Fruit fly (Drosophila melanogaster) whole organism, embryonic: Measurements from ENCODE around the gene CG13893.

Experiments used
- C15 ChIP-seq: fragments of 200-800 bp; sonication (Bioruptor generic); IDR thresholded peaks from 3 replicates; pipeline ENCODE4 v1.3.6; 2022; ENCODE audit warnings: missing biosample characterization, missing genetic modification characterization
- CG10366 ChIP-seq: fragments of 200-800 bp; sonication (Bioruptor generic); IDR thresholded peaks from 2 replicates; pipeline ENCODE4 v1.3.6; 2022; ENCODE audit warnings: missing biosample characterization, missing genetic modification characterization
- CG14441 ChIP-seq: fragments of 200-800 bp; sonication (Bioruptor generic); IDR thresholded peaks from 2 replicates; pipeline ENCODE4 v1.3.6; 2022; ENCODE audit warnings: missing biosample characterization, missing genetic modification characterization
- CG15696 ChIP-seq: fragments of 200-800 bp; sonication (Bioruptor generic); optimal IDR thresholded peaks from 2 replicates; lab custom pipeline; 2019; ENCODE audit warnings: missing biosample characterization, mild to moderate bottlenecking, missing genetic modification characterization, moderate library complexity
- CG16815 ChIP-seq: fragments of 200-800 bp; sonication (Bioruptor generic); optimal IDR thresholded peaks from 3 replicates; lab custom pipeline; 2017; ENCODE audit warnings: missing biosample characterization, mild to moderate bottlenecking, missing genetic modification characterization
- CG17612 ChIP-seq: fragments of 200-800 bp; sonication (Bioruptor generic); IDR thresholded peaks from 2 replicates; pipeline ENCODE4 v1.3.6; 2022; ENCODE audit warnings: missing biosample characterization, missing genetic modification characterization
- CG30403 ChIP-seq: fragments of 200-800 bp; sonication (Bioruptor generic); optimal IDR thresholded peaks from 3 replicates; lab custom pipeline; 2016; ENCODE audit warnings: missing biosample characterization, missing genetic modification characterization
- CG34376 ChIP-seq: fragments of 200-800 bp; sonication (Bioruptor generic); optimal IDR thresholded peaks from 2 replicates; lab custom pipeline; 2018; ENCODE audit warnings: missing biosample characterization, mild to moderate bottlenecking, missing genetic modification characterization
- CG3995 ChIP-seq: fragments of 200-800 bp; sonication (Bioruptor generic); optimal IDR thresholded peaks from 3 replicates; lab custom pipeline; 2016; ENCODE audit warnings: missing biosample characterization, missing genetic modification characterization
- CG7556 ChIP-seq: fragments of 200-800 bp; sonication (Bioruptor generic); optimal IDR thresholded peaks from 2 replicates; lab custom pipeline; 2017; ENCODE audit warnings: missing biosample characterization, mild to moderate bottlenecking, missing genetic modification characterization
- CG7786 ChIP-seq: fragments of 200-800 bp; sonication (Bioruptor generic); optimal IDR thresholded peaks from 2 replicates; lab custom pipeline; 2016; ENCODE audit warnings: missing biosample characterization, missing genetic modification characterization
- CG8281 ChIP-seq: fragments of 200-800 bp; sonication (Bioruptor generic); optimal IDR thresholded peaks from 2 replicates; lab custom pipeline; 2018; ENCODE audit warnings: missing biosample characterization, mild to moderate bottlenecking, missing genetic modification characterization, moderate library complexity
- CG8290 ChIP-seq, 3 experiments: fragments of 200-800 bp; sonication (Bioruptor generic); optimal IDR thresholded peaks; 2 replicates each; lab custom pipeline; 2016 to 2019; ENCODE audit warnings: missing biosample characterization in 3 of 3, missing genetic modification characterization in 3 of 3, mild to moderate bottlenecking in 2 of 3, moderate library complexity in 1 of 3
- CG8765 ChIP-seq: fragments of 200-800 bp; sonication (Bioruptor generic); IDR thresholded peaks from 2 replicates; pipeline ENCODE4 v1.3.6; 2022; ENCODE audit warnings: missing biosample characterization, missing genetic modification characterization
- CG8924 ChIP-seq: fragments of 200-800 bp; optimal IDR thresholded peaks from 3 replicates; lab custom pipeline; 2019; ENCODE audit warnings: missing biosample characterization, mild to moderate bottlenecking, missing genetic modification characterization, moderate library complexity
- CG9817 ChIP-seq: fragments of 200-800 bp; sonication (Bioruptor generic); optimal IDR thresholded peaks from 2 replicates; lab custom pipeline; 2018; ENCODE audit warnings: missing biosample characterization, mild to moderate bottlenecking, missing genetic modification characterization, moderate library complexity
- CHES-1-like ChIP-seq: fragments of 200-800 bp; sonication (Bioruptor generic); optimal IDR thresholded peaks from 2 replicates; lab custom pipeline; 2016; ENCODE audit warnings: missing biosample characterization, missing genetic modification characterization
- Deaf1 ChIP-seq: fragments of 200-800 bp; optimal IDR thresholded peaks from 3 replicates; lab custom pipeline; 2019; ENCODE audit warnings: missing biosample characterization, mild to moderate bottlenecking, missing genetic modification characterization, moderate library complexity
- Ets65A ChIP-seq: fragments of 200-800 bp; sonication (Bioruptor generic); peaks from one replicate; lab custom pipeline; 2016; ENCODE audit warnings: missing biosample characterization, missing genetic modification characterization
- Fer1 ChIP-seq: fragments of 200-800 bp; sonication (Bioruptor generic); optimal IDR thresholded peaks from 2 replicates; lab custom pipeline; 2017; ENCODE audit warnings: missing biosample characterization, mild to moderate bottlenecking, missing genetic modification characterization
- HmgZ ChIP-seq: fragments of 200-800 bp; sonication (Bioruptor generic); optimal IDR thresholded peaks from 2 replicates; lab custom pipeline; 2018; ENCODE audit warnings: missing biosample characterization, mild to moderate bottlenecking, missing genetic modification characterization
- Hr3 ChIP-seq: fragments of 200-800 bp; sonication (Bioruptor generic); optimal IDR thresholded peaks from 3 replicates; lab custom pipeline; 2016; ENCODE audit warnings: missing biosample characterization, missing genetic modification characterization
- Lhr ChIP-seq: fragments of 200-800 bp; sonication (Bioruptor generic); optimal IDR thresholded peaks from 3 replicates; lab custom pipeline; 2017; ENCODE audit warnings: mild to moderate bottlenecking, missing biosample characterization, missing genetic modification reagents, missing genetic modification characterization
- Med ChIP-seq: fragments of 200-800 bp; sonication (Bioruptor generic); peaks from one replicate; lab custom pipeline; 2016; ENCODE audit warnings: missing biosample characterization, missing genetic modification characterization, mild to moderate bottlenecking, inconsistent platforms, moderate library complexity
- Nf-YC ChIP-seq: fragments of 200-800 bp; optimal IDR thresholded peaks from 3 replicates; lab custom pipeline; 2019; ENCODE audit warnings: missing biosample characterization, mild to moderate bottlenecking, missing genetic modification characterization, moderate library complexity
- PHDP ChIP-seq: fragments of 200-800 bp; sonication (Bioruptor generic); optimal IDR thresholded peaks from 3 replicates; lab custom pipeline; 2018; ENCODE audit warnings: missing biosample characterization, mild to moderate bottlenecking, missing genetic modification characterization, moderate library complexity
- Rfx ChIP-seq: fragments of 200-800 bp; sonication (Bioruptor generic); IDR thresholded peaks from 2 replicates; pipeline ENCODE4 v1.3.6; 2022; ENCODE audit warnings: missing biosample characterization, missing genetic modification characterization
- Sox102F ChIP-seq: fragments of 200-800 bp; sonication (Bioruptor generic); optimal IDR thresholded peaks from 2 replicates; lab custom pipeline; 2018; ENCODE audit warnings: missing biosample characterization, mild to moderate bottlenecking, missing genetic modification characterization, moderate library complexity
- Trl ChIP-seq, 3 experiments: fragments of >200 bp in 2 of 3; fragments of 200-800 bp in 1 of 3; sonication (Bioruptor generic) in 1 of 3; optimal IDR thresholded peaks; 2 replicates in 1 of 3; 3 replicates in 2 of 3; lab custom pipeline; 2016 to 2017; ENCODE audit warnings: missing biosample characterization in 1 of 3, missing genetic modification characterization in 1 of 3
- ac ChIP-seq: fragments of 200-800 bp; sonication (Bioruptor generic); optimal IDR thresholded peaks from 3 replicates; lab custom pipeline; 2017; ENCODE audit warnings: missing biosample characterization, mild to moderate bottlenecking, missing genetic modification characterization
- chinmo ChIP-seq: fragments of 200-800 bp; sonication (Bioruptor generic); IDR thresholded peaks from 4 replicates; pipeline ENCODE4 v1.3.6; 2022; ENCODE audit warnings: missing biosample characterization, missing genetic modification characterization; ENCODE audit not compliant: partially characterized antibody
- ci ChIP-seq: fragments of 200-800 bp; sonication (Bioruptor generic); IDR thresholded peaks from 3 replicates; pipeline ENCODE4 v1.3.6; 2022; ENCODE audit warnings: missing biosample characterization, missing genetic modification characterization
- dmrt99B ChIP-seq: fragments of 200-800 bp; sonication (Bioruptor generic); optimal IDR thresholded peaks from 2 replicates; lab custom pipeline; 2018; ENCODE audit warnings: missing biosample characterization, mild to moderate bottlenecking, missing genetic modification characterization, moderate library complexity
- fd96Cb ChIP-seq: fragments of 200-800 bp; sonication (Bioruptor generic); optimal IDR thresholded peaks from 2 replicates; lab custom pipeline; 2018; ENCODE audit warnings: missing biosample characterization, mild to moderate bottlenecking, missing genetic modification characterization, moderate library complexity
- gem ChIP-seq: fragments of 200-800 bp; sonication (Bioruptor generic); optimal IDR thresholded peaks from 2 replicates; lab custom pipeline; 2019; ENCODE audit warnings: missing biosample characterization, mild to moderate bottlenecking, missing genetic modification characterization, moderate library complexity
- lbe ChIP-seq: fragments of 200-800 bp; sonication (Bioruptor generic); optimal IDR thresholded peaks from 2 replicates; lab custom pipeline; 2016; ENCODE audit warnings: missing biosample characterization, mild to moderate bottlenecking, missing genetic modification characterization
- lov ChIP-seq, 2 experiments: fragments of 200-800 bp in 1 of 2; fragments of >200 bp in 1 of 2; sonication (Bioruptor generic) in 1 of 2; IDR thresholded peaks in 1 of 2; optimal IDR thresholded peaks in 1 of 2; 2 replicates in 1 of 2; 3 replicates in 1 of 2; pipeline versions ENCODE4 v1.3.6 to Lab custom; 2017 to 2022; ENCODE audit warnings: missing biosample characterization in 1 of 2, missing genetic modification characterization in 1 of 2
- org-1 ChIP-seq: fragments of 200-800 bp; sonication (Bioruptor generic); optimal IDR thresholded peaks from 2 replicates; lab custom pipeline; 2017; ENCODE audit warnings: missing biosample characterization, missing genetic modification characterization
- prd ChIP-seq, 3 experiments: fragments of >200 bp in 2 of 3; fragments of 200-800 bp in 1 of 3; sonication (Bioruptor generic) in 1 of 3; optimal IDR thresholded peaks in 2 of 3; IDR thresholded peaks in 1 of 3; 2 replicates in 2 of 3; 3 replicates in 1 of 3; pipeline versions ENCODE4 v1.3.6 to Lab custom; 2017 to 2022; ENCODE audit warnings: missing biosample characterization in 1 of 3, missing genetic modification characterization in 1 of 3
- ro ChIP-seq: fragments of 200-800 bp; sonication (Bioruptor generic); IDR thresholded peaks from 2 replicates; pipeline ENCODE4 v1.3.6; 2022; ENCODE audit warnings: missing biosample characterization, missing genetic modification characterization
- row ChIP-seq: fragments of 200-800 bp; sonication (Bioruptor generic); IDR thresholded peaks from 3 replicates; pipeline ENCODE4 v1.3.6; 2022; ENCODE audit warnings: missing biosample characterization, missing genetic modification characterization
- sd ChIP-seq: fragments of 200-800 bp; sonication (Bioruptor generic); optimal IDR thresholded peaks from 3 replicates; lab custom pipeline; 2018; ENCODE audit warnings: missing biosample characterization, mild to moderate bottlenecking, missing genetic modification characterization, moderate library complexity
- slbo ChIP-seq: fragments of 200-800 bp; sonication (Bioruptor generic); IDR thresholded peaks from 2 replicates; pipeline ENCODE4 v1.3.6; 2022; ENCODE audit warnings: missing biosample characterization, missing genetic modification characterization
- stwl ChIP-seq: fragments of 200-800 bp; sonication (Bioruptor generic); optimal IDR thresholded peaks from 3 replicates; lab custom pipeline; 2018; ENCODE audit warnings: missing biosample characterization, mild to moderate bottlenecking, missing genetic modification characterization, moderate library complexity
- unc-4 ChIP-seq: fragments of 200-800 bp; sonication (Bioruptor generic); IDR thresholded peaks from 2 replicates; pipeline ENCODE4 v1.3.6; 2022; ENCODE audit warnings: missing biosample characterization, missing genetic modification characterization; ENCODE audit not compliant: partially characterized antibody
- wor ChIP-seq: fragments of 200-800 bp; sonication (Bioruptor generic); IDR thresholded peaks from 2 replicates; pipeline ENCODE4 v1.3.6; 2022; ENCODE audit warnings: missing biosample characterization, missing genetic modification characterization
- zfh2 ChIP-seq: fragments of 200-800 bp; sonication (Bioruptor generic); optimal IDR thresholded peaks from 2 replicates; lab custom pipeline; 2016; ENCODE audit warnings: missing biosample characterization, missing genetic modification characterization

The CG13893 gene

DNA sequence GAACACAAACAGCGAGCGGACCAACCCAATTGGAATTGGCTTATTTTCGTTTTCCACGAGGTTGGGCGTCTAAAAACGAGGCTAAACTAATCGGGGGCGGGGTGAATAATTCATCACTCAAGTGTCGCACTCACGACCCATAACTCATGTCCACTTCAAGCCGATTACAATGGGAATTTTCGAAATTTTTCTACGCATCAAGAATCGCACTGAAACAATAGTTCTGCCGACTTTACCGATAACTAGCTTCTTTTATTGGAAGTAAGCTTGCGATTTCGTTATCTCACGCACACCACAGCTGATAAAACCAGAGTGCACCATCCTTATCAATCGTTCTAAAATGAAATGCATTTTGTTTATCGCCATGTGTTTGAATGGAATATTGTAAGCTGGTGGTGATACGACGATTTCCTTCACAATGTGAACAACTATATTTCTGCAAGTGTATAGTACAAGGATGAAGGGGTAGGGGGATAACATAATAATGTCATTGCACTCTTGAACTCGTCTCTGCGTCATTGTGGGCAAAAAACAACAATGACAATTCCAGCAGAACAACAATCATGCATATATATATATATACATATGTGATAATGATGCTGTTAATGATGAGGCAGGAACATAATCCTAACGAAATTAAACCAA, 44.3 kb downstream of the CG13893 start (continued):
- no peak for TF ChIP-seq CG8290 (GFP tag; optimal IDR thresholded peaks at IDR 0.05; lab: Kevin White, UChicago)
- TF ChIP-seq CG8290 (tag; optimal IDR thresholded peaks at IDR 0.05; lab: Kevin White, UChicago): peak in 1 of 2 experiments; percentile 3
- no peak for TF ChIP-seq CG17612 (GFP tag; lab: Robert Waterston, UW)
- no peak for TF ChIP-seq Hr3 (GFP tag; lab: Kevin White, UChicago)
- TF ChIP-seq Trl (optimal IDR thresholded peaks at IDR 0.05; lab: Kevin White, UChicago): no peak
- TF ChIP-seq Trl (GFP tag; optimal IDR thresholded peaks at IDR 0.05; lab: Kevin White, UChicago): no peak
- no peak for TF ChIP-seq Rfx
- no peak for TF ChIP-seq ro (GFP tag; lab: Robert Waterston, UW)
- no peak for TF ChIP-seq slbo (GFP tag; lab: Robert Waterston, UW)
- TF ChIP-seq ci (GFP tag; lab: Robert Waterston, UW): no peak
- TF ChIP-seq CG8765 (GFP tag; lab: Robert Waterston, UW): no peak
- no peak for TF ChIP-seq CG15696 (tag; lab: Kevin White, UChicago)
- TF ChIP-seq CG8281 (tag; lab: Kevin White, UChicago): no peak
- TF ChIP-seq Lhr (GFP tag; lab: Kevin White, UChicago): no peak
- TF ChIP-seq Med (GFP tag; lab: Kevin White, UChicago): peak; percentile 30
- TF ChIP-seq chinmo: peak; percentile 84; the same call in 3 of the 4 replicates
- peak; percentile 59; the same call in 1 of the 2 replicates for TF ChIP-seq CG14441 (GFP tag; lab: Robert Waterston, UW)
- TF ChIP-seq Nf-YC (tag; lab: Kevin White, UChicago): peak; percentile 19
- no peak for TF ChIP-seq lbe (GFP tag; lab: Kevin White, UChicago)
- TF ChIP-seq CG30403 (GFP tag; lab: Kevin White, UChicago): no peak
- no peak for TF ChIP-seq stwl (tag; lab: Kevin White, UChicago)
- TF ChIP-seq row (GFP tag; lab: Robert Waterston, UW): 0 out of 3 replicates have a peak, but pooled peaks have one; percentile 8
- TF ChIP-seq zfh2: no peak
- peak; percentile 27 for TF ChIP-seq HmgZ (tag; lab: Kevin White, UChicago)
- peak; percentile 63 for TF ChIP-seq CG34376 (GFP tag; lab: Kevin White, UChicago)
- peak; percentile 72 for TF ChIP-seq sd (tag; lab: Kevin White, UChicago)

DNA sequence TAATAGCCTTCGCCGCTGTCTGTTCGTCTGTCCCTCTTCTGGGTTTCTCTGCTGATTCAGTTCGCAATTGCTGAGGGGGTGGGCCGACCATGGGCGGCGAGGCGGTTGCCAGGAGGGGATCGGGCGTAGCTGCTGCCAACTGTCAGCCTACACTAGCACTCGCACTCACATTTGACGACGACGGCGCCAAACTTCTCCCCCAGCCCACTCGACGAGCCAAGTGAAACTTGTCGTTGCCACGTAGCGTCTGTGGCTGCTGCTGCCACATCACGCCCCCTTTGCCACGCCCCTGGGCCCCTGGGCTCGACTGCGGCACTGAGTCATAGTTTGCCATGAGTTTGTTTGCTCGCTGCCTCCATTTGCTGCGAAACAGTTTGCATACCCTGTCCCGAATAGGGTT, 46.5 kb downstream of the CG13893 start:
- TF ChIP-seq Hr3 (GFP tag; lab: Kevin White, UChicago) (peak; percentile 1), PHDP (peak; percentile 69), CG16815 (GFP tag; lab: Kevin White, UChicago) (peak; percentile 44), CG3995 (GFP tag; lab: Kevin White, UChicago) (no peak), CG7786 (GFP tag; lab: Kevin White, UChicago) (peak; percentile 60), fd96Cb (tag; lab: Kevin White, UChicago) (no peak), CG7556 (GFP tag; lab: Kevin White, UChicago) (peak; percentile 50), ac (GFP tag; lab: Kevin White, UChicago) (no peak), CG9817 (tag; lab: Kevin White, UChicago) (peak; percentile 64), Fer1 (GFP tag; lab: Kevin White, UChicago) (peak; percentile 60), gem (tag; lab: Kevin White, UChicago) (peak; percentile 54), wor (peak; percentile 29; the same call in 1 of the 2 replicates), Sox102F (GFP tag; lab: Kevin White, UChicago) (peak; percentile 47), org-1 (GFP tag; lab: Kevin White, UChicago) (peak; percentile 57), CG10366 (GFP tag; lab: Robert Waterston, UW) (peak; percentile 68), CHES-1-like (GFP tag; lab: Kevin White, UChicago) (peak; percentile 22), Deaf1 (tag; lab: Kevin White, UChicago) (no peak), prd (optimal IDR thresholded peaks at IDR 0.05; lab: Kevin White, UChicago) (no peak), prd (GFP tag; IDR thresholded peaks at IDR 0.05; lab: Robert Waterston, UW) (peak; percentile 75), lov (optimal IDR thresholded peaks at IDR 0.05; lab: Kevin White, UChicago) (no peak), lov (GFP tag; IDR thresholded peaks at IDR 0.05; lab: Robert Waterston, UW) (0 out of 3 replicates have a peak, but pooled peaks have one; percentile 26), unc-4 (GFP tag; lab: Robert Waterston, UW) (no peak), dmrt99B (tag; lab: Kevin White, UChicago) (peak; percentile 18), Ets65A (peak; percentile 7), CG8924 (peak; percentile 15), C15 (GFP tag; lab: Robert Waterston, UW) (no peak)
